Worm (Caenorhabditis elegans): ENCODE results near the gene Y39H10A.1.

The Y39H10A.1 gene

DNA sequence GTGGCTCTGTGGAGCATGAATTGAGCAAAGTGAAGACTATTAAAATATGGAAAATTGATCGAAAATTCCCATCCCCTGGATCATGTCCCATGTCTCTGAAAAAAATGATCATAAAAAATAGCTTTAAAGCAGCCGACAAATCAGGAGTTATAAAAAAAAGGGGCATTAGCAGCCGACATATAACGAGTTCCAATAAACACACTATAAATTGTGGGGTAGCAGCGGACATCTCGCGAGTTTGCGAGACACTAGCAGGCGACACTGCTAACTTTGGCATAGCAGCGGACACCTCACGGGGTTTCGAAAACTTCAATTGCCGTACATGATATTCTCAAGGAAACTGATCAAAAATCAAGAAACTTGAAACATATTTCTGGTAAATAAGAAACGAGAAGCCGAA, 27.7 kb upstream of the Y39H10A.1 start, which contains the start of gene hpo-36:
hpo-36 (minus strand) TSS at position 101 of the 400 bp plus-strand sequence.
- TF ChIP-seq ceh-22 (tag; optimal IDR thresholded peaks at IDR 0.05) (no peak), pros-1 (tag; optimal IDR thresholded peaks at IDR 0.05) (no peak), T23F11.4 (GFP tag; optimal IDR thresholded peaks at IDR 0.05) (no peak), nhr-232 (tag; optimal IDR thresholded peaks at IDR 0.05) (no peak), hlh-30 (tag; optimal IDR thresholded peaks at IDR 0.05; ENCODE audit: insufficient read depth) (no peak), syd-9 (tag; optimal IDR thresholded peaks at IDR 0.05) (no peak), unc-55 (GFP tag; optimal IDR thresholded peaks at IDR 0.05) (no peak), ceh-34 (tag; optimal IDR thresholded peaks at IDR 0.05) (no peak), ceh-45 (GFP tag; IDR thresholded peaks at IDR 0.05) (no peak), C08G9.2 (tag; optimal IDR thresholded peaks at IDR 0.05) (no peak), ceh-31 (tag; optimal IDR thresholded peaks at IDR 0.05) (no peak), rnt-1 (tag; optimal IDR thresholded peaks at IDR 0.05) (no peak), pha-4 (tag; optimal IDR thresholded peaks at IDR 0.05) (no peak), K09A11.1 (tag; optimal IDR thresholded peaks at IDR 0.05; ENCODE audit: insufficient read depth) (no peak), hlh-8 (tag; optimal IDR thresholded peaks at IDR 0.05) (no peak), hlh-13 (GFP tag; optimal IDR thresholded peaks at IDR 0.05) (no peak), ceh-30 (tag; optimal IDR thresholded peaks at IDR 0.05) (no peak), tbx-2 (tag; optimal IDR thresholded peaks at IDR 0.05) (no peak), ama-1 (optimal IDR thresholded peaks at IDR 0.05) (no peak), elt-2 (tag; optimal IDR thresholded peaks at IDR 0.05) (no peak)

DNA sequence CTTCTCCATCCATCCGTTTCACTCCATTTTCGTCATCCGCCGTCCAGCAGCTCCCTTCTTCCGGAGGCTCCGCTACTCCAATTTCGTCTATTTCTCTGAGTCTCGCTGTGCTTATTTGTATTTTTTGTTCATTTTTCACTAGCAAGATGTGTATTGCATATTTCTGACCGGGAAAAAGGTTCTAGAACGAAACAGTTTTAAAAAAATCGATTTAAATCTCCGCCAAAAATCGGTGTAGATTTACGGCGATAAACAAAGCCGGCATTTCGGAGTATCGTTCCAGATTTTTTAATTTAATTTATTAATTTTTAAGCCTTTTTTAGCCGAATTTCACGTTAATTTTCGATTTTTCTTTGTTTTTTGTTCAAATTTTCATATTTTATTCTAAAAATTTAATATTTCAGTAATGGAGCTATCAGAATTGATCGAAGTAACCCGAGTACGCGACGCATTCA, 23.8 kb upstream of the Y39H10A.1 start, which contains the start of gene mtm-9:
mtm-9 (plus strand) TSS at position 405 of the 455 bp plus-strand sequence.
- peak; percentile 2 for TF ChIP-seq ceh-31 (tag; optimal IDR thresholded peaks at IDR 0.05)
- no peak for TF ChIP-seq madf-2 (tag; optimal IDR thresholded peaks at IDR 0.05)
- peak; percentile 4 for TF ChIP-seq unc-42 (tag; optimal IDR thresholded peaks at IDR 0.05)
- TF ChIP-seq ceh-24 (tag; optimal IDR thresholded peaks at IDR 0.05): no peak
- TF ChIP-seq ceh-19 (GFP tag; optimal IDR thresholded peaks at IDR 0.05): no peak
- TF ChIP-seq nfya-1 (tag; optimal IDR thresholded peaks at IDR 0.05): peak; percentile 18

DNA sequence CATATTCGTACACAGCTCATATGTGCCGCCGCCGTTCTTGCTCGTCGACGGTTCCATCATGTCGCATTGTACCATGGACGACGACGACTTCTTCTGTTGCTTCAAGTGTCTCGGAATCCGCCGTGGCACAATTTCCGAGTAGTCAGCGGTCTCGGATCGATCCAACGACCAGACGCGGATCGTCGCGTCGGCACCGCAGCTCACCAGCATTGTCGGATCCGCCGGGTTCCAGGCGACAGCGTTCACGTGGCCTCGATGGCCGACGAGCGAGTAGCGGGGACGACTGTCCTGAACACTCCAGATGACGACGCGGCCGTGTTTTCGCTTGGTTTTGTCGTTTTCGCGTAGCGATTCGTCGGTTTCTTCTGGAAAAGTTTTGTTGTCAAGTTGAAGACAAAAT, 16.7 kb upstream of the Y39H10A.1 start:
- TF ChIP-seq sox-4 (tag; optimal IDR thresholded peaks at IDR 0.05): no peak
- TF ChIP-seq fkh-10 (GFP tag; optimal IDR thresholded peaks at IDR 0.05): no peak
- TF ChIP-seq elt-2 (tag; optimal IDR thresholded peaks at IDR 0.05): no peak
- no peak for TF ChIP-seq nhr-11 (tag; optimal IDR thresholded peaks at IDR 0.05)
- TF ChIP-seq hlh-6 (tag; optimal IDR thresholded peaks at IDR 0.05): no peak
- no peak for TF ChIP-seq hlh-15 (tag; optimal IDR thresholded peaks at IDR 0.05)
- TF ChIP-seq mec-3 (tag; optimal IDR thresholded peaks at IDR 0.05; ENCODE audit: borderline replicate concordance): no peak
- TF ChIP-seq pax-1 (tag; optimal IDR thresholded peaks at IDR 0.05): no peak
- no peak for TF ChIP-seq C08G9.2 (tag; optimal IDR thresholded peaks at IDR 0.05)
- TF ChIP-seq ttx-3 (tag; optimal IDR thresholded peaks at IDR 0.05): no peak
- no peak for TF ChIP-seq ztf-16 (tag; optimal IDR thresholded peaks at IDR 0.05)
- TF ChIP-seq ahr-1 (tag; optimal IDR thresholded peaks at IDR 0.05): no peak
- TF ChIP-seq ceh-48 (tag; optimal IDR thresholded peaks at IDR 0.05): no peak
- no peak for TF ChIP-seq elt-4 (tag; optimal IDR thresholded peaks at IDR 0.05)
- no peak for TF ChIP-seq pha-4 (tag; optimal IDR thresholded peaks at IDR 0.05)
- TF ChIP-seq nfya-1 (tag; optimal IDR thresholded peaks at IDR 0.05): no peak
- TF ChIP-seq ama-1 (optimal IDR thresholded peaks at IDR 0.05): no peak
- TF ChIP-seq ceh-2 (tag; optimal IDR thresholded peaks at IDR 0.05): no peak

DNA sequence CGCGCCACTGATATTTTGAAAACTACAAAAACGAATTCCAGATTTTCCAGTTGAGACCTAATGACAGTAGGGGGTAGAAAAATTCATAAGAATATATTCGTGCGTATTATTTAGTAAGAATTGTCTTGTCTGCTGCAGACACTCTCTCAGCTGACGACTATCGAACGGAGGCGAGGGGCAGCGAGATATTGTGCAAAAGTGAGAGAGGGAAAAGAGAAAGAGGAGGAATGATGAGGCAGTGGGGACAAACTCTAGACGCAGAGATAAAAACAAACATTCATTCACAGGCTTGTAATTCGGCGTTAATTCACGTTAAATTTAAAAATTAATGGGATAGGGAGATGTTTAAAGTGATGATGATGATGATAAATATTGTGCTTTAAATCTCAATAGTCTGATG, 10.1 kb upstream of the Y39H10A.1 start, which contains the start of gene gid-7:
gid-7 (minus strand) TSS at position 188 of the 400 bp plus-strand sequence.
- TF ChIP-seq unc-55 (GFP tag; optimal IDR thresholded peaks at IDR 0.05) (peak; percentile 34), ceh-45 (GFP tag; IDR thresholded peaks at IDR 0.05) (no peak), ref-2 (tag; optimal IDR thresholded peaks at IDR 0.05) (no peak), nfya-1 (tag; optimal IDR thresholded peaks at IDR 0.05) (peak; percentile 47), nhr-11 (tag; optimal IDR thresholded peaks at IDR 0.05) (no peak), dve-1 (tag; optimal IDR thresholded peaks at IDR 0.05) (peak; percentile 5), hlh-30 (tag; optimal IDR thresholded peaks at IDR 0.05; ENCODE audit: insufficient read depth) (peak; percentile 12)
